Worm (Caenorhabditis elegans) whole organism, midembryonic: Measurements from ENCODE around the gene F49E2.5.

ENCODE experiments used
- T22C8.4 ChIP-seq: fragments of 200-800 bp; sonication (Bioruptor generic); IDR thresholded peaks from 2 replicates; pipeline ENCODE4 v1.3.6; 2022; ENCODE audit warnings: missing genetic modification characterization, missing compliant biosample characterization
- cog-1 ChIP-seq: sonication (generic microtip); optimal IDR thresholded peaks from 2 replicates; lab custom pipeline; 2016; ENCODE audit warnings: missing genetic modification characterization, missing compliant biosample characterization
- flt-1 ChIP-seq: fragments of 200-800 bp; sonication (Bioruptor generic); IDR thresholded peaks from 2 replicates; pipeline ENCODE4 v1.3.6; 2022; ENCODE audit warnings: missing genetic modification characterization, missing compliant biosample characterization
- klf-2 ChIP-seq: fragments of 200-800 bp; sonication (Bioruptor generic); conservative IDR thresholded peaks from 2 replicates; pipeline ENCODE4 v1.3.6; 2022; ENCODE audit warnings: missing genetic modification reagents, missing genetic modification characterization, missing compliant biosample characterization
- med-1 ChIP-seq: sonication (generic microtip); optimal IDR thresholded peaks from 2 replicates; lab custom pipeline; 2017; ENCODE audit warnings: missing genetic modification characterization, mild to moderate bottlenecking, missing compliant biosample characterization, antibody characterized with exemption, missing genetic modification reagents; ENCODE audit not compliant: insufficient read depth
- ref-1 ChIP-seq: fragments of 200-800 bp; sonication (Bioruptor generic); conservative IDR thresholded peaks from 2 replicates; pipeline ENCODE4 v1.3.6; 2022; ENCODE audit warnings: missing genetic modification reagents, missing genetic modification characterization, missing compliant biosample characterization
- tab-1 ChIP-seq: fragments of 200-800 bp; sonication (Bioruptor generic); IDR thresholded peaks from 2 replicates; pipeline ENCODE4 v1.3.6; 2022; ENCODE audit warnings: missing genetic modification characterization, missing compliant biosample characterization
- ztf-23 ChIP-seq: fragments of 200-800 bp; sonication (Bioruptor generic); IDR thresholded peaks from 2 replicates; pipeline ENCODE4 v1.3.6; 2022; ENCODE audit warnings: missing genetic modification reagents, missing genetic modification characterization, missing compliant biosample characterization
- ztf-29 ChIP-seq: fragments of 200-800 bp; sonication (Bioruptor generic); IDR thresholded peaks from 2 replicates; pipeline ENCODE4 v1.3.6; 2022; ENCODE audit warnings: missing genetic modification reagents, missing genetic modification characterization, missing compliant biosample characterization

F49E2.5 gene

DNA sequence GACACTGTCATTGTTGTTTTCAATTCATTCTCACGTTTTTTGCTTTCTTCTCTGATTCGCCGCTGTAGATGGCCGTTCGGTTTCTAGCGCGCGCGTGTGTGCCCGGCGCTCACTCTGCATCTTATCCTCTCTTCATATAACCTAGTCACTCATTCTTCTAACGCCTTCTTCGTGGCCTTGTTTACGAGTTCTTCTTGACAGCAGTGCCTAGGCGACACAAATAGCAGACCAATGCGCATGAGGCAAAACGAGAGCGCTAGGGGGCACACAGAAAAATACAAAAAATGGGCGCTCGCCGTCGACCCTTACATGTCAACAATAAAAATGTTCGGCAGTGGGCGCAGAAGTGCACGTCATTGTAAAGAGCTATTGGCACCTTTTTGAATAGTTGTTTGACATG lies 7.7 kb downstream of the F49E2.5 start:
- TF ChIP-seq med-1 (GFP tag; lab: Kevin White, UChicago) (no peak), T22C8.4 (GFP tag; lab: Robert Waterston, UW) (no peak), ztf-23 (no peak), flt-1 (GFP tag; lab: Robert Waterston, UW) (no peak), klf-2 (GFP tag; lab: Robert Waterston, UW) (no peak), ztf-29 (no peak), ref-1 (GFP tag; lab: Robert Waterston, UW) (no peak), cog-1 (no peak), tab-1 (GFP tag; lab: Robert Waterston, UW) (no peak)

DNA sequence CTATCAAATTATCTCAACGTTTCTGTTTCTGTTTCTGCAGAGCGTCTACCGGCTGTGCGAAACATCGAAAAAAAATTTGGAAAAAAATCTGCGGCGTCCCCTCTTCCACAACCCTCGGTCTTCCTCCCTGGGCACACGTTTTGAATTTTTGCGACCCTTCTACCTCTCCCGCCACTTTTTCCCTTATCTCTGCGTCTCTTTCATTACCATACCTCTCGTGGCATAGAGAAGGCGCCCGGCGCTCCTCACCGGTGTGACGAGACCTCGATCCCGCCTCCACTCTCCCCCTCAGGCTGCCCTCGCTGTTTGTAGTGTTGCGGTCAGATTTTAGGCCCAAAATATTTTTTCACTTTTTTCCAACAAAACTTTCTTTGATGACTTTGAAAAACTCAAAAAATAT lies 9.0 kb downstream of the F49E2.5 start:
- TF ChIP-seq flt-1 (GFP tag; lab: Robert Waterston, UW) = 0 out of 2 replicates have a peak, but pooled peaks have one; percentile 20
- no peak for TF ChIP-seq cog-1

ce11 chrX:9553095-9553494 lies 9.6 kb downstream of the F49E2.5 start:
- TF ChIP-seq med-1 (GFP tag; lab: Kevin White, UChicago) = no peak
- TF ChIP-seq tab-1 (GFP tag; lab: Robert Waterston, UW) = no peak
- no peak for TF ChIP-seq cog-1
- TF ChIP-seq klf-2 (GFP tag; lab: Robert Waterston, UW) = no peak
- no peak for TF ChIP-seq flt-1 (GFP tag; lab: Robert Waterston, UW)
- TF ChIP-seq ref-1 (GFP tag; lab: Robert Waterston, UW) = no peak
- TF ChIP-seq ztf-23 = no peak
- no peak for TF ChIP-seq ztf-29
- TF ChIP-seq T22C8.4 (GFP tag; lab: Robert Waterston, UW) = no peak

- no peak for TF ChIP-seq med-1 (GFP tag; lab: Kevin White, UChicago)
- no peak for TF ChIP-seq T22C8.4 (GFP tag; lab: Robert Waterston, UW)
- no peak for TF ChIP-seq ztf-29
- TF ChIP-seq tab-1 (GFP tag; lab: Robert Waterston, UW) = no peak
- TF ChIP-seq klf-2 (GFP tag; lab: Robert Waterston, UW) = no peak
- no peak for TF ChIP-seq ztf-23
- no peak for TF ChIP-seq ref-1 (GFP tag; lab: Robert Waterston, UW)
- TF ChIP-seq cog-1 = no peak
- no peak for TF ChIP-seq flt-1 (GFP tag; lab: Robert Waterston, UW)
These were observed 11.8 kb downstream of the F49E2.5 start for ce11 chrX:9555238-9555637.

DNA sequence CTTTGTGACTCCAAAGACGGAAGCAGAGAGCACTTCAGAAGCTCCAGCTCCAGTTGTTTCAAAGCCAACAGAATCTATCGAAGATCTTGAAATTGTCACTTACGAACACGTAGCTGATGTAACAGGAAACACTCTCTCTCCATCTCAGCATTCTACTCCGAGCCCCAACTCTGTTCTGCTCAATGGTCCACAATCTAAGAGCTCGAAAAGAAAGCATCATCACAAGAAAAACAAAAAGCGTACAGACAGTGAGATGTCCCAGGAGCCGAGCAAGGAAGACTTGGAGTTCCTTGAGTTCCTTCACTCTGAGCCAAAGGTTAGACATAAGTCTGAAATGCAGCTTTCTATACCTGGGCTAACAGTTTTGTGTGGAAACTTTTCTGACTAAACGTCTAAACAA lies 12.6 kb downstream of the F49E2.5 start:
- TF ChIP-seq klf-2 (GFP tag; lab: Robert Waterston, UW) = no peak
- no peak for TF ChIP-seq ref-1 (GFP tag; lab: Robert Waterston, UW)
- TF ChIP-seq med-1 (GFP tag; lab: Kevin White, UChicago) = no peak
- no peak for TF ChIP-seq cog-1
- no peak for TF ChIP-seq flt-1 (GFP tag; lab: Robert Waterston, UW)
- no peak for TF ChIP-seq T22C8.4 (GFP tag; lab: Robert Waterston, UW)
- TF ChIP-seq tab-1 (GFP tag; lab: Robert Waterston, UW) = no peak
- TF ChIP-seq ztf-29 = no peak
- TF ChIP-seq ztf-23 = no peak

DNA sequence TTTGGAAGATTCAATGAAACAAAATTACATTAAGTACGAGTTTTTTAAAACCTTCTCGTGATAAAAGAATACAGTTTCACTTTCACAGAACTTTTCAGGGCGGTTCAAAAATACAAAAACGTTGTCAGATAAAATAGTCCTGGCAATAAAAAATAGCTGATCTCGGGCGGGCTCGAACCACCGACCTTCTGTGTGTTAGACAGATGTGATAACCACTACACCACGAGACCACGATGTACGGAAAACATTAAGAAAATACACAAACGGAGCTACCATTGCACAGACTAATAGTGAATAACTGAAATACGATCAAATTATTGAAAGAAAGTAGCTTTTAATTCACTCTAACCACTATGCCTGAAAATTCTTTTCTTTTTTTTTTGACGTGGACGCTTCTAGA lies 17.5 kb downstream of the F49E2.5 start:
- TF ChIP-seq flt-1 (GFP tag; lab: Robert Waterston, UW) = 0 out of 2 replicates have a peak, but pooled peaks have one; percentile 36
- no peak for TF ChIP-seq cog-1
- peak; percentile 30; the same call in 1 of the 2 replicates for TF ChIP-seq tab-1 (GFP tag; lab: Robert Waterston, UW)

ce11 chrX:9565881-9566280 lies 22.4 kb downstream of the F49E2.5 start, which contains the start of gene moc-5:
Gene moc-5 (minus strand): TSS chrX:9565981.
- TF ChIP-seq ref-1 (GFP tag; lab: Robert Waterston, UW) = no peak
- TF ChIP-seq T22C8.4 (GFP tag; lab: Robert Waterston, UW) = no peak
- no peak for TF ChIP-seq flt-1 (GFP tag; lab: Robert Waterston, UW)
- TF ChIP-seq klf-2 (GFP tag; lab: Robert Waterston, UW) = no peak
- no peak for TF ChIP-seq tab-1 (GFP tag; lab: Robert Waterston, UW)
- no peak for TF ChIP-seq med-1 (GFP tag; lab: Kevin White, UChicago)
- no peak for TF ChIP-seq ztf-23
- no peak for TF ChIP-seq ztf-29
- TF ChIP-seq cog-1 = no peak

ce11 chrX:9566429-9566828 lies 23.0 kb downstream of the F49E2.5 start, which contains the start of gene F49E2.2:
Gene F49E2.2 (plus strand): TSS chrX:9566729.
- TF ChIP-seq T22C8.4 (GFP tag; lab: Robert Waterston, UW) (no peak), cog-1 (no peak), tab-1 (GFP tag; lab: Robert Waterston, UW) (no peak), ztf-29 (no peak), flt-1 (GFP tag; lab: Robert Waterston, UW) (no peak), med-1 (GFP tag; lab: Kevin White, UChicago) (no peak), ztf-23 (no peak), ref-1 (GFP tag; lab: Robert Waterston, UW) (no peak), klf-2 (GFP tag; lab: Robert Waterston, UW) (no peak)

ce11 chrX:9568574-9568973 lies 25.1 kb downstream of the F49E2.5 start:
- TF ChIP-seq tab-1 (GFP tag; lab: Robert Waterston, UW) (no peak), flt-1 (GFP tag; lab: Robert Waterston, UW) (no peak), T22C8.4 (GFP tag; lab: Robert Waterston, UW) (no peak), ref-1 (GFP tag; lab: Robert Waterston, UW) (no peak), ztf-29 (no peak), med-1 (GFP tag; lab: Kevin White, UChicago) (no peak), ztf-23 (no peak), cog-1 (no peak), klf-2 (GFP tag; lab: Robert Waterston, UW) (no peak)

DNA sequence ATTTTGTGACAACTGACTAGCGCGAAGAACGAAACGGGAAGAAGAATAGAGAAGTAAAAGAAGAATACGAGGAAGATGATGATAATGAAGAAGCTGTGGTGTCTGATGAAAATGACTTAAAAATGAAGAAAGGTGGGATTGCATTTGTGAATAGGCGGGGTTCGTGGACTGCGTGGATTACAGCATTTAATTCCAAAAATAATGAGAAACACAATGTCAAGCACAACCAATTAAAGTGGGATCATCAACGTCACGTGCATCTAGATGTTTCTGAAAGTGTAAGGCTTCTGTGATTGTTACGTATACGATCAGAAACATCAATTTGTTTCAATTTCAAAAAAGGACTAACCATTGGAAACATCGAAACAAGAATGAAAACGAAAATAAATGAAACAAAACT lies 33.5 kb downstream of the F49E2.5 start, which contains the start of gene glb-17:
TSS of gene glb-17 (minus strand) at position 101 of the 400 bp plus-strand sequence.
- TF ChIP-seq ztf-23 (no peak), T22C8.4 (GFP tag; lab: Robert Waterston, UW) (no peak), ztf-29 (no peak), tab-1 (GFP tag; lab: Robert Waterston, UW) (no peak), med-1 (GFP tag; lab: Kevin White, UChicago) (no peak), flt-1 (GFP tag; lab: Robert Waterston, UW) (no peak), ref-1 (GFP tag; lab: Robert Waterston, UW) (no peak), cog-1 (no peak), klf-2 (GFP tag; lab: Robert Waterston, UW) (no peak)
